Fruit fly (Drosophila melanogaster): ENCODE data around the gene CG33654.

The CG33654 gene

dm6 chr3R:9626266-9626665 lies 43.2 kb upstream of the CG33654 start:
- TF ChIP-seq Eip78C (GFP tag): peak; percentile 14
- no peak for TF ChIP-seq vri (GFP tag; optimal IDR thresholded peaks at IDR 0.05)
- TF ChIP-seq CG6163 (GFP tag; IDR thresholded peaks at IDR 0.05): no peak
- TF ChIP-seq CG6854 (GFP tag; optimal IDR thresholded peaks at IDR 0.05): peak; percentile 6
- TF ChIP-seq Lpt (GFP tag; optimal IDR thresholded peaks at IDR 0.05): no peak
- TF ChIP-seq dsx (GFP tag; optimal IDR thresholded peaks at IDR 0.05; ENCODE audit: poor library complexity, severe bottlenecking): no peak

- no peak for TF ChIP-seq Eip75B (GFP tag; optimal IDR thresholded peaks at IDR 0.05)
- peak; percentile 56 for TF ChIP-seq CG1621 (tag; optimal IDR thresholded peaks at IDR 0.05)
- TF ChIP-seq vri (GFP tag; optimal IDR thresholded peaks at IDR 0.05): peak; percentile 52
- peak; percentile 17 for TF ChIP-seq fkh (GFP tag; optimal IDR thresholded peaks at IDR 0.05)
- no peak for TF ChIP-seq lz (GFP tag; optimal IDR thresholded peaks at IDR 0.05)
- TF ChIP-seq Hr39 (GFP tag; optimal IDR thresholded peaks at IDR 0.05): no peak
- TF ChIP-seq CG32006 (GFP tag; optimal IDR thresholded peaks at IDR 0.05): no peak
- no peak for TF ChIP-seq Blimp-1 (GFP tag; optimal IDR thresholded peaks at IDR 0.05)
- no peak for TF ChIP-seq pdm3 (GFP tag; optimal IDR thresholded peaks at IDR 0.05)
- 0 out of 2 replicates have a peak, but pooled peaks have one; percentile 22 for TF ChIP-seq CG15336 (GFP tag; IDR thresholded peaks at IDR 0.05)
- peak; percentile 31; the same call in 1 of the 3 replicates for TF ChIP-seq CG6163 (GFP tag; IDR thresholded peaks at IDR 0.05)
Measured at dm6 chr3R:9625443-9625842, 42.4 kb upstream of the CG33654 start.

- TF ChIP-seq CG8119 (GFP tag; IDR thresholded peaks at IDR 0.05): no peak
- TF ChIP-seq CG6792 (GFP tag; optimal IDR thresholded peaks at IDR 0.05): no peak
- no peak for TF ChIP-seq Ets21C (GFP tag; optimal IDR thresholded peaks at IDR 0.05)
Measured at dm6 chr3R:9620278-9620677, 37.3 kb upstream of the CG33654 start.

- TF ChIP-seq fd59A (GFP tag; optimal IDR thresholded peaks at IDR 0.05): peak; percentile 18
- TF ChIP-seq Ets96B (tag; optimal IDR thresholded peaks at IDR 0.05): peak; percentile 25
- peak; percentile 87 for TF ChIP-seq CG8119 (GFP tag; IDR thresholded peaks at IDR 0.05)
- TF ChIP-seq net (GFP tag; optimal IDR thresholded peaks at IDR 0.05): peak; percentile 72
- TF ChIP-seq Sox14 (GFP tag; optimal IDR thresholded peaks at IDR 0.05): peak; percentile 63
- peak; percentile 37 for TF ChIP-seq Met (GFP tag; optimal IDR thresholded peaks at IDR 0.05)
- TF ChIP-seq Lpt (GFP tag; optimal IDR thresholded peaks at IDR 0.05): peak; percentile 76
- TF ChIP-seq svp (GFP tag): peak; percentile 54
- peak in 1 of 2 experiments; percentile 49 for TF ChIP-seq salr (GFP tag; optimal IDR thresholded peaks at IDR 0.05)
- no peak for TF ChIP-seq Hr38 (GFP tag; optimal IDR thresholded peaks at IDR 0.05)
- TF ChIP-seq fkh (GFP tag; optimal IDR thresholded peaks at IDR 0.05): peak; percentile 9
- peak; percentile 35 for TF ChIP-seq CG3032 (tag; optimal IDR thresholded peaks at IDR 0.05)
- TF ChIP-seq pdm3 (GFP tag; optimal IDR thresholded peaks at IDR 0.05): peak; percentile 66
- peak; percentile 75 for TF ChIP-seq OdsH (GFP tag; optimal IDR thresholded peaks at IDR 0.05)
- peak; percentile 94 for TF ChIP-seq Eip78C (GFP tag)
- no peak for TF ChIP-seq fd85E (GFP tag; optimal IDR thresholded peaks at IDR 0.05)
- peak; percentile 41 for TF ChIP-seq CG6792 (GFP tag; optimal IDR thresholded peaks at IDR 0.05)
- TF ChIP-seq CG4318 (GFP tag; optimal IDR thresholded peaks at IDR 0.05): no peak
- peak; percentile 46 for TF ChIP-seq esn (GFP tag; optimal IDR thresholded peaks at IDR 0.05)
- TF ChIP-seq CG7368 (GFP tag; optimal IDR thresholded peaks at IDR 0.05): peak; percentile 43
- peak; percentile 1 for TF ChIP-seq CG9139 (GFP tag; optimal IDR thresholded peaks at IDR 0.05)
- TF ChIP-seq CG10669 (GFP tag; optimal IDR thresholded peaks at IDR 0.05): peak; percentile 50
- peak; percentile 78 for TF ChIP-seq Hr4 (GFP tag; optimal IDR thresholded peaks at IDR 0.05)
- TF ChIP-seq CG31627 (GFP tag; optimal IDR thresholded peaks at IDR 0.05): peak; percentile 56
- no peak for TF ChIP-seq Blimp-1 (GFP tag; optimal IDR thresholded peaks at IDR 0.05)
- no peak for TF ChIP-seq vri (GFP tag; optimal IDR thresholded peaks at IDR 0.05)
- TF ChIP-seq CG15336 (GFP tag; IDR thresholded peaks at IDR 0.05): peak; percentile 90
- TF ChIP-seq Sox102F (GFP tag; optimal IDR thresholded peaks at IDR 0.05): peak; percentile 9
- peak; percentile 55 for TF ChIP-seq achi (GFP tag; optimal IDR thresholded peaks at IDR 0.05)
- TF ChIP-seq CG3919 (GFP tag; optimal IDR thresholded peaks at IDR 0.05): peak; percentile 84
- TF ChIP-seq CG11902 (GFP tag; optimal IDR thresholded peaks at IDR 0.05): peak; percentile 62
- TF ChIP-seq CG11294 (GFP tag; IDR thresholded peaks at IDR 0.05): peak; percentile 90
- TF ChIP-seq CG8319 (GFP tag; optimal IDR thresholded peaks at IDR 0.05): peak; percentile 34
- TF ChIP-seq CG34406 (GFP tag; optimal IDR thresholded peaks at IDR 0.05): peak; percentile 41
- peak; percentile 34 for TF ChIP-seq CG8632 (GFP tag; optimal IDR thresholded peaks at IDR 0.05)
- peak; percentile 85 for TF ChIP-seq CG32006 (GFP tag; optimal IDR thresholded peaks at IDR 0.05)
- peak; percentile 66 for TF ChIP-seq cyc (GFP tag; optimal IDR thresholded peaks at IDR 0.05)
- peak; percentile 53 for TF ChIP-seq Hr39 (GFP tag; optimal IDR thresholded peaks at IDR 0.05)
Measured at dm6 chr3R:9618331-9618730, 35.3 kb upstream of the CG33654 start.

Data from whole organism, prepupa.